Worm (Caenorhabditis elegans) whole organism, mixed stage, embryonic: Measurements from ENCODE around the gene F22D3.4.

Source experiments
- bed-3 ChIP-seq: fragments of 200-800 bp; sonication (Bioruptor generic); optimal IDR thresholded peaks from 3 replicates; lab custom pipeline; 2018; ENCODE audit warnings: mild to moderate bottlenecking, missing genetic modification characterization, moderate library complexity, missing compliant biosample characterization
- elt-3 ChIP-seq: fragments of 150-350 bp; optimal IDR thresholded peaks from 2 replicates; lab custom pipeline; 2014; ENCODE audit warnings: missing biosample characterization, missing genetic modification characterization
- nhr-12 ChIP-seq: fragments of 150-350 bp; optimal IDR thresholded peaks from 2 replicates; lab custom pipeline; 2014; ENCODE audit warnings: missing biosample characterization, missing genetic modification characterization
- nhr-237 ChIP-seq: fragments of 150-350 bp; optimal IDR thresholded peaks from 2 replicates; lab custom pipeline; 2014; ENCODE audit warnings: missing biosample characterization, missing genetic modification characterization
- nhr-76 ChIP-seq: sonication (generic microtip); optimal IDR thresholded peaks from 2 replicates; lab custom pipeline; 2017; ENCODE audit warnings: missing biosample characterization, missing genetic modification characterization
- pha-4 ChIP-seq: fragments of 150-350 bp; optimal IDR thresholded peaks from 2 replicates; lab custom pipeline; 2018; ENCODE audit warnings: missing biosample characterization, missing genetic modification reagents, missing genetic modification characterization
- snpc-4 ChIP-seq: fragments of 150-350 bp; optimal IDR thresholded peaks from 2 replicates; lab custom pipeline; 2014; ENCODE audit warnings: missing biosample characterization, missing genetic modification characterization
- tbx-8 ChIP-seq: fragments of 200-800 bp; sonication (Bioruptor generic); optimal IDR thresholded peaks from 2 replicates; lab custom pipeline; 2018; ENCODE audit warnings: mild to moderate bottlenecking, missing genetic modification characterization, moderate library complexity, missing compliant biosample characterization
- unc-39 ChIP-seq: fragments of 150-350 bp; optimal IDR thresholded peaks from 2 replicates; lab custom pipeline; 2014; ENCODE audit warnings: missing biosample characterization, missing genetic modification characterization
- unc-62 ChIP-seq: fragments of 150-350 bp; optimal IDR thresholded peaks from 2 replicates; lab custom pipeline; 2014; ENCODE audit warnings: missing biosample characterization, missing genetic modification reagents, missing genetic modification characterization

DNA sequence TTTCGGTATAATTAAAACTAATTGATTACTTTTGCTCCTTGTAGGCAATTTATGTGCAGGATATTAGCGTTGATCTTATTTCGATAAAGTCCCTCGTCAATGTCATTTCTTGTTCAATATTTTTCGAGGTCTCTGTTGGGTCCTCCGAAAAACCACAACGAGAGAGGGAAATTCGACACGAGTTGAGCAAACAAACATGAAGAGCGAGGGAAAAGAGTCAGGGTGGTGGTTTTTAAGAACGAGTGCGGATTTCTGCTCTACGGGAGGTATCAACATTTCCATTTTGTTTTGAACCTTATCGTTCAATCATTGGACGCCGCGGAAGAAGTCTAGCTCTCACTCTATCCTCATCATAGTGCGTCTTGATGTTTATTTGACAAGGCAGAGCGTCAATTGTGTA is 7.3 kb upstream of the F22D3.4 start:
- TF ChIP-seq nhr-237 (tag; lab: Kevin White, UChicago) (no peak), tbx-8 (no peak), elt-3 (tag; lab: Kevin White, UChicago) (no peak), nhr-76 (no peak), pha-4 (tag; lab: Kevin White, UChicago) (no peak), snpc-4 (no peak), unc-62 (GFP tag; lab: Kevin White, UChicago) (no peak), bed-3 (GFP tag; lab: Kevin White, UChicago) (no peak), unc-39 (tag; lab: Kevin White, UChicago) (no peak), nhr-12 (tag; lab: Kevin White, UChicago) (no peak)
